Fruit fly (Drosophila melanogaster) whole organism, embryonic: ENCODE data around the gene CG5608.

Experiments
- Abd-B ChIP-seq: fragments of 200-800 bp; sonication (Bioruptor generic); optimal IDR thresholded peaks from 2 replicates; lab custom pipeline; 2018; ENCODE audit warnings: missing biosample characterization, mild to moderate bottlenecking, missing genetic modification characterization, moderate library complexity
- B-H2 ChIP-seq: fragments of 200-800 bp; sonication (Bioruptor generic); optimal IDR thresholded peaks from 2 replicates; lab custom pipeline; 2018; ENCODE audit warnings: missing biosample characterization, mild to moderate bottlenecking, missing genetic modification characterization
- CG10209 ChIP-seq: fragments of 200-800 bp; sonication (Bioruptor generic); optimal IDR thresholded peaks from 3 replicates; lab custom pipeline; 2017; ENCODE audit warnings: missing biosample characterization, mild to moderate bottlenecking, missing genetic modification characterization, missing genetic modification reagents
- CG11560 ChIP-seq: fragments of 200-800 bp; sonication (Bioruptor generic); IDR thresholded peaks from 3 replicates; pipeline ENCODE4 v1.3.6; 2022; ENCODE audit warnings: missing biosample characterization, missing genetic modification characterization
- CG11723 ChIP-seq: fragments of 200-800 bp; sonication (Bioruptor generic); optimal IDR thresholded peaks from 2 replicates; lab custom pipeline; 2017; ENCODE audit warnings: missing biosample characterization, mild to moderate bottlenecking, missing genetic modification characterization
- CG12104 ChIP-seq: fragments of 200-800 bp; sonication (Bioruptor generic); optimal IDR thresholded peaks from 3 replicates; lab custom pipeline; 2016; ENCODE audit warnings: missing biosample characterization, missing genetic modification characterization
- CG1233 ChIP-seq: fragments of 200-800 bp; sonication (Bioruptor generic); optimal IDR thresholded peaks from 4 replicates; lab custom pipeline; 2018; ENCODE audit warnings: missing biosample characterization, mild to moderate bottlenecking, missing genetic modification characterization
- CG12391 ChIP-seq: fragments of 200-800 bp; sonication (Bioruptor generic); optimal IDR thresholded peaks from 3 replicates; lab custom pipeline; 2018; ENCODE audit warnings: missing biosample characterization, mild to moderate bottlenecking, missing genetic modification characterization, moderate library complexity
- CG13287 ChIP-seq: fragments of 200-800 bp; sonication (Bioruptor generic); IDR thresholded peaks from 2 replicates; pipeline ENCODE4 v1.3.6; 2022; ENCODE audit warnings: missing biosample characterization, missing genetic modification characterization; ENCODE audit not compliant: partially characterized antibody
- CG13894 ChIP-seq: fragments of 200-800 bp; sonication (Bioruptor generic); optimal IDR thresholded peaks from 3 replicates; lab custom pipeline; 2018; ENCODE audit warnings: missing biosample characterization, mild to moderate bottlenecking, missing genetic modification characterization, moderate library complexity
- CG15269 ChIP-seq: fragments of 200-800 bp; sonication (Bioruptor generic); optimal IDR thresholded peaks from 2 replicates; lab custom pipeline; 2018; ENCODE audit warnings: missing biosample characterization, mild to moderate bottlenecking, missing genetic modification characterization, moderate library complexity
- CG17328 ChIP-seq: fragments of 200-800 bp; sonication (Bioruptor generic); IDR thresholded peaks from 2 replicates; pipeline ENCODE4 v1.3.6; 2022; ENCODE audit warnings: missing biosample characterization, missing genetic modification characterization
- CG1792 ChIP-seq: fragments of 200-800 bp; sonication (Bioruptor generic); optimal IDR thresholded peaks from 2 replicates; lab custom pipeline; 2016; ENCODE audit warnings: missing biosample characterization, missing genetic modification characterization
- CG2875 ChIP-seq: fragments of 200-800 bp; sonication (Bioruptor generic); optimal IDR thresholded peaks from 2 replicates; lab custom pipeline; 2017; ENCODE audit warnings: missing biosample characterization, mild to moderate bottlenecking, missing genetic modification characterization, missing genetic modification reagents
- CG31441 ChIP-seq: fragments of 200-800 bp; sonication (Bioruptor generic); IDR thresholded peaks from 2 replicates; pipeline ENCODE4 v1.3.6; 2022; ENCODE audit warnings: missing biosample characterization, missing genetic modification characterization
- CG34376 ChIP-seq: fragments of 200-800 bp; sonication (Bioruptor generic); optimal IDR thresholded peaks from 2 replicates; lab custom pipeline; 2018; ENCODE audit warnings: missing biosample characterization, mild to moderate bottlenecking, missing genetic modification characterization
- CG34422 ChIP-seq: fragments of 200-800 bp; sonication (Bioruptor generic); IDR thresholded peaks from 3 replicates; pipeline ENCODE4 v1.3.6; 2022; ENCODE audit warnings: missing biosample characterization, missing genetic modification characterization
- CG3726 ChIP-seq: fragments of 200-800 bp; sonication (Bioruptor generic); IDR thresholded peaks from 3 replicates; pipeline ENCODE4, ENCODE4 v1.3.6; 2022; ENCODE audit warnings: missing biosample characterization, missing genetic modification characterization
- CG8290 ChIP-seq, 3 experiments: fragments of 200-800 bp; sonication (Bioruptor generic); optimal IDR thresholded peaks; 2 replicates each; lab custom pipeline; 2016 to 2019; ENCODE audit warnings: missing biosample characterization in 3 of 3, missing genetic modification characterization in 3 of 3, mild to moderate bottlenecking in 2 of 3, moderate library complexity in 1 of 3
- Camta ChIP-seq: fragments of 200-800 bp; sonication (Bioruptor generic); optimal IDR thresholded peaks from 2 replicates; lab custom pipeline; 2016; ENCODE audit warnings: missing biosample characterization, missing genetic modification characterization
- D ChIP-seq, 2 experiments: fragments of 200-800 bp in 1 of 2; fragments of >200 bp in 1 of 2; sonication (Bioruptor generic) in 1 of 2; optimal IDR thresholded peaks; 2 replicates in 1 of 2; 3 replicates in 1 of 2; lab custom pipeline; 2017; ENCODE audit warnings: mild to moderate bottlenecking in 1 of 2, missing biosample characterization in 1 of 2, missing genetic modification characterization in 1 of 2, missing genetic modification reagents in 1 of 2
- Deaf1 ChIP-seq: fragments of 200-800 bp; optimal IDR thresholded peaks from 3 replicates; lab custom pipeline; 2019; ENCODE audit warnings: missing biosample characterization, mild to moderate bottlenecking, missing genetic modification characterization, moderate library complexity
- GATAe ChIP-seq: fragments of 200-800 bp; sonication (Bioruptor generic); conservative IDR thresholded peaks from 2 replicates; pipeline ENCODE4 v1.3.6; 2022; ENCODE audit warnings: missing biosample characterization, missing genetic modification characterization
- HmgD ChIP-seq: fragments of 200-800 bp; sonication (Bioruptor generic); optimal IDR thresholded peaks from 3 replicates; lab custom pipeline; 2016; ENCODE audit warnings: missing biosample characterization, missing genetic modification characterization
- Hr78 ChIP-seq, 2 experiments: fragments of 200-800 bp in 1 of 2; fragments of >200 bp in 1 of 2; sonication (Bioruptor generic) in 1 of 2; optimal IDR thresholded peaks; 2 replicates each; lab custom pipeline; 2017 to 2019; ENCODE audit warnings: missing biosample characterization in 2 of 2, missing genetic modification characterization in 2 of 2, mild to moderate bottlenecking in 1 of 2, moderate library complexity in 1 of 2
- NC2α ChIP-seq: fragments of 200-800 bp; sonication (Bioruptor generic); optimal IDR thresholded peaks from 2 replicates; lab custom pipeline; 2016; ENCODE audit warnings: missing biosample characterization, missing genetic modification characterization
- NFAT ChIP-seq: fragments of 200-800 bp; sonication (Bioruptor generic); IDR thresholded peaks from 2 replicates; pipeline ENCODE4 v1.3.6; 2022; ENCODE audit warnings: missing biosample characterization, missing genetic modification characterization
- Sin3A ChIP-seq: fragments of >200 bp; optimal IDR thresholded peaks from 2 replicates; lab custom pipeline; 2018
- abd-A ChIP-seq: fragments of 200-800 bp; sonication (Bioruptor generic); optimal IDR thresholded peaks from 3 replicates; lab custom pipeline; 2019; ENCODE audit warnings: missing biosample characterization, mild to moderate bottlenecking, missing genetic modification characterization, moderate library complexity
- ara ChIP-seq: fragments of 200-800 bp; sonication (Bioruptor generic); IDR thresholded peaks from 2 replicates; pipeline ENCODE4 v1.3.6; 2022; ENCODE audit warnings: missing biosample characterization, missing genetic modification characterization
- ash1 ChIP-seq: fragments of 200-800 bp; sonication (Bioruptor generic); optimal IDR thresholded peaks from 2 replicates; lab custom pipeline; 2018; ENCODE audit warnings: missing biosample characterization, mild to moderate bottlenecking, missing genetic modification characterization
- caup ChIP-seq: fragments of 200-800 bp; sonication (Bioruptor generic); optimal IDR thresholded peaks from 3 replicates; lab custom pipeline; 2017; ENCODE audit warnings: missing biosample characterization, mild to moderate bottlenecking, missing genetic modification characterization, moderate library complexity; ENCODE audit not compliant: severe bottlenecking
- cg ChIP-seq: fragments of 200-800 bp; sonication (Bioruptor generic); optimal IDR thresholded peaks from 3 replicates; lab custom pipeline; 2019; ENCODE audit warnings: missing biosample characterization, mild to moderate bottlenecking, missing genetic modification characterization, moderate library complexity
- da ChIP-seq: fragments of 200-800 bp; sonication (Bioruptor generic); optimal IDR thresholded peaks from 2 replicates; lab custom pipeline; 2016; ENCODE audit warnings: missing biosample characterization, missing genetic modification characterization
- danr ChIP-seq: fragments of 200-800 bp; sonication (Bioruptor generic); IDR thresholded peaks from 2 replicates; pipeline ENCODE4 v1.3.6; 2022; ENCODE audit warnings: missing biosample characterization, missing genetic modification characterization
- exex ChIP-seq: fragments of 200-800 bp; sonication (Bioruptor generic); optimal IDR thresholded peaks from 4 replicates; lab custom pipeline; 2018; ENCODE audit warnings: missing biosample characterization, mild to moderate bottlenecking, missing genetic modification characterization, moderate library complexity
- grn ChIP-seq: fragments of 200-800 bp; sonication (Bioruptor generic); optimal IDR thresholded peaks from 3 replicates; lab custom pipeline; 2017; ENCODE audit warnings: missing biosample characterization, missing genetic modification characterization
- gsb-n ChIP-seq: fragments of 200-800 bp; sonication (Bioruptor generic); optimal IDR thresholded peaks from 3 replicates; lab custom pipeline; 2018; ENCODE audit warnings: missing biosample characterization, mild to moderate bottlenecking, missing genetic modification characterization
- hbn ChIP-seq: fragments of 200-800 bp; sonication (Bioruptor generic); IDR thresholded peaks from 2 replicates; pipeline ENCODE4 v1.3.6; 2022; ENCODE audit warnings: missing biosample characterization, missing genetic modification characterization; ENCODE audit not compliant: partially characterized antibody
- kay ChIP-seq: fragments of 200-800 bp; sonication (Bioruptor generic); optimal IDR thresholded peaks from 2 replicates; lab custom pipeline; 2016; ENCODE audit warnings: missing biosample characterization, missing genetic modification characterization
- klu ChIP-seq: fragments of 200-800 bp; sonication (Bioruptor generic); IDR thresholded peaks from 2 replicates; pipeline ENCODE4 v1.3.6; 2022; ENCODE audit warnings: missing biosample characterization, missing genetic modification characterization
- repo ChIP-seq: fragments of 200-800 bp; sonication (Bioruptor generic); optimal IDR thresholded peaks from 2 replicates; lab custom pipeline; 2016; ENCODE audit warnings: missing biosample characterization, missing genetic modification characterization
- row ChIP-seq: fragments of 200-800 bp; sonication (Bioruptor generic); IDR thresholded peaks from 3 replicates; pipeline ENCODE4 v1.3.6; 2022; ENCODE audit warnings: missing biosample characterization, missing genetic modification characterization
- sd ChIP-seq: fragments of 200-800 bp; sonication (Bioruptor generic); optimal IDR thresholded peaks from 3 replicates; lab custom pipeline; 2018; ENCODE audit warnings: missing biosample characterization, mild to moderate bottlenecking, missing genetic modification characterization, moderate library complexity
- sens ChIP-seq: fragments of 200-800 bp; sonication (Bioruptor generic); peaks from one replicate; lab custom pipeline; 2016; ENCODE audit warnings: missing biosample characterization, missing genetic modification characterization
- seq ChIP-seq: fragments of 200-800 bp; sonication (Bioruptor generic); IDR thresholded peaks from 2 replicates; pipeline ENCODE4 v1.3.6; 2022; ENCODE audit warnings: missing biosample characterization, missing genetic modification characterization
- sug ChIP-seq: fragments of 200-800 bp; optimal IDR thresholded peaks from 2 replicates; lab custom pipeline; 2019; ENCODE audit warnings: missing biosample characterization, mild to moderate bottlenecking, missing genetic modification characterization, moderate library complexity
- tna ChIP-seq: fragments of 200-800 bp; sonication (Bioruptor generic); IDR thresholded peaks from 2 replicates; pipeline ENCODE4 v1.3.6; 2022; ENCODE audit warnings: missing biosample characterization, missing genetic modification characterization; ENCODE audit not compliant: partially characterized antibody
- usp ChIP-seq: fragments of >200 bp; optimal IDR thresholded peaks from 2 replicates; lab custom pipeline; 2017; ENCODE audit warnings: missing biosample characterization, missing genetic modification characterization

CG5608 gene

DNA sequence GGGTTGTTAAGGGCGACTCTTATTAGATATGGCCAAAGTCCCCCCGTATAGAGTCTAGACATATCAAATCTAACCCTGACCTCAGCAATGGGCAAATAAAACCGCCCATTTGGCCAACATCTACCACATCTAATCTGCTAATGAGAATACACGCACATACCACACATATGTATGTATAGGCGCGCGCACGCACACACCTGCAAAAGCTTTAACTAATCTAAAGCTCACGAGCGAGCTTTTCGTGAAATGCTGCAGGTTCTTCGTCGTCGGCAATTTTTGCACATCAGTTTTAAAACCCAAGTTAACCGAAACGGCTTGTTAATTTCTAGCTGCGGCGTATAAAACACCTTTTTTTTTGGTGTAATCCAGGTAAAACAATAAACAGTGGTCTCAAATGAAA is 21.3 kb downstream of the CG5608 start (continued):
- no peak for TF ChIP-seq ash1 (GFP tag; lab: Kevin White, UChicago)
- no peak for TF ChIP-seq seq (GFP tag; lab: Robert Waterston, UW)
- no peak for TF ChIP-seq CG10209 (GFP tag; lab: Kevin White, UChicago)
- peak; percentile 20 for TF ChIP-seq sug (tag; lab: Kevin White, UChicago)
- peak; percentile 63 for TF ChIP-seq CG34376 (GFP tag; lab: Kevin White, UChicago)
- TF ChIP-seq grn (GFP tag; lab: Kevin White, UChicago), result peak; percentile 55
- peak; percentile 95 for TF ChIP-seq exex (tag; lab: Kevin White, UChicago)
- no peak for TF ChIP-seq CG11560 (tag; lab: Robert Waterston, UW)
- no peak for TF ChIP-seq CG12104 (GFP tag; lab: Kevin White, UChicago)
- no peak for TF ChIP-seq CG8290 (GFP tag; optimal IDR thresholded peaks at IDR 0.05; lab: Kevin White, UChicago)
- TF ChIP-seq CG8290 (tag; optimal IDR thresholded peaks at IDR 0.05; lab: Kevin White, UChicago), result peak in 1 of 2 experiments; percentile 28
- no peak for TF ChIP-seq D (optimal IDR thresholded peaks at IDR 0.05; lab: Kevin White, UChicago)
- no peak for TF ChIP-seq D (GFP tag; optimal IDR thresholded peaks at IDR 0.05; lab: Kevin White, UChicago)
- no peak for TF ChIP-seq repo
- TF ChIP-seq cg (GFP tag; lab: Kevin White, UChicago), result peak; percentile 68
- TF ChIP-seq CG11723 (GFP tag; lab: Kevin White, UChicago), result no peak
- TF ChIP-seq CG31441 (GFP tag; lab: Robert Waterston, UW), result no peak
- no peak for TF ChIP-seq ara
- 0 out of 2 replicates have a peak, but pooled peaks have one; percentile 29 for TF ChIP-seq GATAe (GFP tag; lab: Robert Waterston, UW)
- TF ChIP-seq CG3726, result no peak
- no peak for TF ChIP-seq CG1233 (GFP tag; lab: Kevin White, UChicago)
- TF ChIP-seq sd, result peak; percentile 4
- TF ChIP-seq NFAT (GFP tag; lab: Robert Waterston, UW), result no peak
- TF ChIP-seq klu (GFP tag; lab: Robert Waterston, UW), result no peak
- TF ChIP-seq Hr78 (GFP tag; optimal IDR thresholded peaks at IDR 0.05; lab: Kevin White, UChicago), result peak in 1 of 2 experiments; percentile 12
- no peak for TF ChIP-seq da (GFP tag; lab: Kevin White, UChicago)
- no peak for TF ChIP-seq CG1792 (GFP tag; lab: Kevin White, UChicago)
- TF ChIP-seq abd-A (tag; lab: Kevin White, UChicago), result peak; percentile 48
- peak; percentile 49 for TF ChIP-seq B-H2 (GFP tag; lab: Kevin White, UChicago)
- no peak for TF ChIP-seq kay (GFP tag; lab: Kevin White, UChicago)
- TF ChIP-seq caup, result no peak
- no peak for TF ChIP-seq CG15269
- peak; percentile 30 for TF ChIP-seq CG13894 (tag; lab: Kevin White, UChicago)
- TF ChIP-seq hbn, result no peak
- TF ChIP-seq gsb-n (tag; lab: Kevin White, UChicago), result no peak
- TF ChIP-seq CG17328, result no peak
- TF ChIP-seq CG13287 (GFP tag; lab: Robert Waterston, UW), result peak; percentile 14; the same call in 1 of the 2 replicates
- TF ChIP-seq row, result no peak
- no peak for TF ChIP-seq HmgD
- TF ChIP-seq tna, result 0 out of 2 replicates have a peak, but pooled peaks have one; percentile 37
- peak; percentile 19; the same call in 1 of the 3 replicates for TF ChIP-seq CG34422 (GFP tag; lab: Robert Waterston, UW)
- TF ChIP-seq Camta, result no peak
- no peak for TF ChIP-seq Sin3A (lab: Kevin White, UChicago)
- no peak for TF ChIP-seq sens
- no peak for TF ChIP-seq danr
- TF ChIP-seq CG12391 (tag; lab: Kevin White, UChicago), result no peak
- TF ChIP-seq NC2α (GFP tag; lab: Kevin White, UChicago), result no peak
- TF ChIP-seq usp (GFP tag; lab: Kevin White, UChicago), result no peak
- TF ChIP-seq Abd-B (GFP tag; lab: Kevin White, UChicago), result no peak
- TF ChIP-seq Deaf1 (tag; lab: Kevin White, UChicago), result peak; percentile 60
- TF ChIP-seq CG2875, result no peak
